Fruit fly (Drosophila melanogaster): Measurements from ENCODE around the gene Cp19.

The Cp19 gene

DNA sequence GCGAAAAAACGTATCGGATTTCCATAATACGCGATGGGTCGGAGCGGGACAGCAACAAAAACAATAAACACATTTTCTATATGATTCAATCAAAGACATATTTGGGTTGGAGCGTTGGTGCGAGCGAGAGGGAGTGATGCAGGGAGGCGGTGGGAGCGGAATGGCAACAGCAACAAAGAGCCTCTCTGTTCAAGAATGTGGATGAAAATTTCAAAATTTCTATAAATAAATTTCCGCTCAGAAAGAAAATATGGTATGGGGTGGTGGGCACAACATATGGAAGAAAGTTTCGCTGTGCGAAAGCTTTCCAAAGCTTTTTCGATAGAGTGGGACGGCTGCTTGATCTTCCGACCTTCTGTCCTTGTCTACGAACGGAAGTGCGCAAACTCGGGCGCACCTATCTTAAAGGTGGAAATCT, 11.4 kb downstream of the Cp19 start (continued):
- TF ChIP-seq psq (GFP tag; optimal IDR thresholded peaks at IDR 0.05) (no peak), CG7556 (GFP tag; optimal IDR thresholded peaks at IDR 0.05) (no peak), CG7271 (tag; optimal IDR thresholded peaks at IDR 0.05) (no peak), CHES-1-like (GFP tag; optimal IDR thresholded peaks at IDR 0.05) (no peak), CG8281 (tag; optimal IDR thresholded peaks at IDR 0.05) (no peak), dati (GFP tag; IDR thresholded peaks at IDR 0.05) (no peak), CG17361 (GFP tag; IDR thresholded peaks at IDR 0.05) (no peak), CG12219 (GFP tag; optimal IDR thresholded peaks at IDR 0.05) (peak; percentile 10), Dref (GFP tag; IDR thresholded peaks at IDR 0.05) (no peak), gcm2 (GFP tag; optimal IDR thresholded peaks at IDR 0.05) (no peak), E2f1 (GFP tag; IDR thresholded peaks at IDR 0.05) (no peak), Fer3 (tag; optimal IDR thresholded peaks at IDR 0.05) (peak; percentile 40), jumu (GFP tag; optimal IDR thresholded peaks at IDR 0.05) (no peak), dpn (GFP tag; optimal IDR thresholded peaks at IDR 0.05) (no peak), Ets65A (GFP tag) (no peak), HLH3B (GFP tag; IDR thresholded peaks at IDR 0.05) (peak; percentile 34; the same call in 1 of the 2 replicates), YL-1 (GFP tag; optimal IDR thresholded peaks at IDR 0.05) (peak; percentile 5), nerfin-1 (tag; optimal IDR thresholded peaks at IDR 0.05) (no peak), Dbx (GFP tag; IDR thresholded peaks at IDR 0.05) (no peak), lola (GFP tag; optimal IDR thresholded peaks at IDR 0.05) (no peak), CG16815 (GFP tag; optimal IDR thresholded peaks at IDR 0.05) (no peak), wdn (GFP tag; IDR thresholded peaks at IDR 0.05) (no peak), Ets97D (GFP tag; optimal IDR thresholded peaks at IDR 0.05) (peak; percentile 94), jigr1 (GFP tag; IDR thresholded peaks at IDR 0.05) (no peak), Poxn (GFP tag; IDR thresholded peaks at IDR 0.05) (no peak), Asciz (GFP tag; optimal IDR thresholded peaks at IDR 0.05) (peak; percentile 29), CG9876 (GFP tag; optimal IDR thresholded peaks at IDR 0.05) (no peak), fd3F (GFP tag; optimal IDR thresholded peaks at IDR 0.05) (no peak), Kr (GFP tag; optimal IDR thresholded peaks at IDR 0.05) (no peak), abd-A (tag; optimal IDR thresholded peaks at IDR 0.05) (no peak), CG16779 (GFP tag; IDR thresholded peaks at IDR 0.05) (no peak), Mad (GFP tag; optimal IDR thresholded peaks at IDR 0.05) (no peak), CkIIα-i1 (GFP tag; IDR thresholded peaks at IDR 0.05) (no peak), CG15479 (GFP tag; optimal IDR thresholded peaks at IDR 0.05) (no peak), CG6689 (GFP tag; IDR thresholded peaks at IDR 0.05) (no peak), CG34376 (GFP tag; optimal IDR thresholded peaks at IDR 0.05) (peak; percentile 40), Six4 (GFP tag; optimal IDR thresholded peaks at IDR 0.05) (no peak), ci (GFP tag; IDR thresholded peaks at IDR 0.05) (peak; percentile 74; the same call in 2 of the 3 replicates), prd (optimal IDR thresholded peaks at IDR 0.05) (no peak), prd (GFP tag; IDR thresholded peaks at IDR 0.05) (no peak), zfh2 (GFP tag; optimal IDR thresholded peaks at IDR 0.05) (no peak), CG2889 (GFP tag; IDR thresholded peaks at IDR 0.05) (no peak), tin (GFP tag; optimal IDR thresholded peaks at IDR 0.05) (no peak), Fer1 (GFP tag; optimal IDR thresholded peaks at IDR 0.05) (no peak), GATAe (GFP tag; conservative IDR thresholded peaks at IDR 0.05) (no peak), Mrtf (GFP tag; IDR thresholded peaks at IDR 0.05) (no peak), h (optimal IDR thresholded peaks at IDR 0.05) (no peak), CG12744 (GFP tag; optimal IDR thresholded peaks at IDR 0.05) (peak; percentile 52), CG10462 (GFP tag; optimal IDR thresholded peaks at IDR 0.05) (no peak), peb (GFP tag; IDR thresholded peaks at IDR 0.05) (no peak), ind (GFP tag; optimal IDR thresholded peaks at IDR 0.05) (no peak), vfl (GFP tag; optimal IDR thresholded peaks at IDR 0.05) (no peak), CG9817 (tag; optimal IDR thresholded peaks at IDR 0.05) (no peak), Nf-YB (GFP tag; optimal IDR thresholded peaks at IDR 0.05) (no peak)
